Fruit fly (Drosophila melanogaster): ENCODE results near the gene CG3961.

The CG3961 gene

DNA sequence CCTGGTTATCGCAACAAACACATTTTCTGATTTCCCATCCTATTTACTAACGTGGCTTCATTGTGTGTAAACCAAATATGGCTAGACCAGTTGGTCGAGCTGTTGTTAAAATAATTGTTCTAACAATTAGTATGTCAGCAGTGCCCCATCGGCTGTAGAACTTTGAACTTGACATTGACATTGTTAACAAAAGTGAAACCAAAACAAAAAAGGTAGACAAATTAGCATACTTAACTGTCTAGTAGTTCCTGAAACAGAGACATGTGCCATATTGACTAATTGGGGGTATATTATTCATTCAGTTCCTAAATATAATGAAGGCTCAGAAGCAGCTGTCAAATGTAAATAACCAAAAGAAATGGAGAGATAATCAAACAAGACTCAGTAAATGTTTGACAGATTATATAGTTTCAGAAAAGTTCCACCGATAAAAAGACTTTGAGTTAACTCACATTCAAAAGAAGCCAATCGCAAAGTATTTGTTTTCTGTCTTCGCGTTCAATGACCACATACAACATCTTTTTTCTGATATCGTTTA lies 52.5 kb downstream of the CG3961 start (continued):
- no peak for TF ChIP-seq CG6791 (GFP tag; IDR thresholded peaks at IDR 0.05; ENCODE audit: partially characterized antibody)
- no peak for TF ChIP-seq CG15601 (tag; optimal IDR thresholded peaks at IDR 0.05)
- no peak for TF ChIP-seq CG10431 (GFP tag; optimal IDR thresholded peaks at IDR 0.05)
- no peak for TF ChIP-seq CG12071 (GFP tag; optimal IDR thresholded peaks at IDR 0.05)
- no peak for TF ChIP-seq ash1 (GFP tag; optimal IDR thresholded peaks at IDR 0.05)
- TF ChIP-seq tll (GFP tag; optimal IDR thresholded peaks at IDR 0.05) = peak in 1 of 2 experiments; percentile 28
- TF ChIP-seq NC2β (GFP tag; optimal IDR thresholded peaks at IDR 0.05) = no peak
- no peak for TF ChIP-seq Trl (optimal IDR thresholded peaks at IDR 0.05)
- TF ChIP-seq Trl (GFP tag; optimal IDR thresholded peaks at IDR 0.05) = peak; percentile 24
- no peak for TF ChIP-seq CG1602 (GFP tag; optimal IDR thresholded peaks at IDR 0.05)
- no peak for TF ChIP-seq mirr (GFP tag; optimal IDR thresholded peaks at IDR 0.05)
- no peak for TF ChIP-seq CG10565 (GFP tag; optimal IDR thresholded peaks at IDR 0.05)
- no peak for TF ChIP-seq CG7963 (GFP tag; IDR thresholded peaks at IDR 0.05; ENCODE audit: partially characterized antibody)
- TF ChIP-seq insv (GFP tag; optimal IDR thresholded peaks at IDR 0.05) = no peak
- no peak for TF ChIP-seq ham (GFP tag; IDR thresholded peaks at IDR 0.05)
- no peak for TF ChIP-seq chn (GFP tag; optimal IDR thresholded peaks at IDR 0.05)
- no peak for TF ChIP-seq esg (GFP tag; conservative IDR thresholded peaks at IDR 0.05)
- TF ChIP-seq CG31224 (GFP tag; IDR thresholded peaks at IDR 0.05) = no peak
- peak; percentile 14 for TF ChIP-seq slou (GFP tag; optimal IDR thresholded peaks at IDR 0.05)
- no peak for TF ChIP-seq trem (tag; optimal IDR thresholded peaks at IDR 0.05)
- peak; percentile 26 for TF ChIP-seq crc (GFP tag; optimal IDR thresholded peaks at IDR 0.05)
- TF ChIP-seq CG8388 (GFP tag; optimal IDR thresholded peaks at IDR 0.05) = no peak
- peak; percentile 13 for TF ChIP-seq CG3281 (GFP tag; optimal IDR thresholded peaks at IDR 0.05)
- TF ChIP-seq Oaz (GFP tag; IDR thresholded peaks at IDR 0.05) = no peak
- TF ChIP-seq nom (GFP tag; optimal IDR thresholded peaks at IDR 0.05) = no peak
- TF ChIP-seq CG7271 (tag; optimal IDR thresholded peaks at IDR 0.05) = no peak
- TF ChIP-seq CG18476 (GFP tag; optimal IDR thresholded peaks at IDR 0.05) = no peak
- TF ChIP-seq NFAT (GFP tag; IDR thresholded peaks at IDR 0.05) = no peak
- no peak for TF ChIP-seq eve (GFP tag; optimal IDR thresholded peaks at IDR 0.05)
- TF ChIP-seq CG14014 (GFP tag; IDR thresholded peaks at IDR 0.05) = no peak
- TF ChIP-seq tap (tag; optimal IDR thresholded peaks at IDR 0.05) = no peak
- TF ChIP-seq btn (GFP tag; optimal IDR thresholded peaks at IDR 0.05) = no peak
- TF ChIP-seq CG14710 (tag; optimal IDR thresholded peaks at IDR 0.05) = peak; percentile 30
- TF ChIP-seq D19A (tag; optimal IDR thresholded peaks at IDR 0.05) = no peak
- no peak for TF ChIP-seq CG33557 (GFP tag; optimal IDR thresholded peaks at IDR 0.05)
- TF ChIP-seq CrebB (tag; optimal IDR thresholded peaks at IDR 0.05) = no peak
- peak; percentile 24 for TF ChIP-seq scrt (GFP tag; optimal IDR thresholded peaks at IDR 0.05)
- no peak for TF ChIP-seq Awh (GFP tag; IDR thresholded peaks at IDR 0.05)
- no peak for TF ChIP-seq CG2116 (GFP tag; optimal IDR thresholded peaks at IDR 0.05)
- TF ChIP-seq CG1233 (GFP tag; optimal IDR thresholded peaks at IDR 0.05) = peak; percentile 58
- TF ChIP-seq crol (GFP tag; IDR thresholded peaks at IDR 0.05) = no peak
- TF ChIP-seq nau (GFP tag; optimal IDR thresholded peaks at IDR 0.05) = peak; percentile 16
- TF ChIP-seq CG3847 (GFP tag; IDR thresholded peaks at IDR 0.05) = no peak
- TF ChIP-seq CHES-1-like (GFP tag; optimal IDR thresholded peaks at IDR 0.05) = no peak
- peak; percentile 8 for TF ChIP-seq CG34376 (GFP tag; optimal IDR thresholded peaks at IDR 0.05)
- no peak for TF ChIP-seq E2f2 (GFP tag; IDR thresholded peaks at IDR 0.05)
- no peak for TF ChIP-seq CG11093 (GFP tag; IDR thresholded peaks at IDR 0.05)
- TF ChIP-seq hkb (optimal IDR thresholded peaks at IDR 0.05) = no peak
- no peak for TF ChIP-seq hkb (GFP tag; IDR thresholded peaks at IDR 0.05)
- TF ChIP-seq kni (GFP tag; optimal IDR thresholded peaks at IDR 0.05) = peak; percentile 48
- no peak for TF ChIP-seq CG1603 (tag; optimal IDR thresholded peaks at IDR 0.05)

All from whole organism, embryonic.